Worm (Caenorhabditis elegans) whole organism, L4 larva: Measurements from ENCODE around the gene Y38C1BA.4.

Experiments used
- Y105C5A.15 ChIP-seq: fragments of 200-800 bp; sonication (Bioruptor generic); IDR thresholded peaks from 2 replicates; pipeline ENCODE4 v1.3.6; 2022; ENCODE audit warnings: missing genetic modification characterization, missing compliant biosample characterization
- mep-1 ChIP-seq: fragments of 150-350 bp; sonication (generic microtip); optimal IDR thresholded peaks from 3 replicates; lab custom pipeline; 2014; ENCODE audit warnings: missing biosample characterization, missing genetic modification characterization

DNA sequence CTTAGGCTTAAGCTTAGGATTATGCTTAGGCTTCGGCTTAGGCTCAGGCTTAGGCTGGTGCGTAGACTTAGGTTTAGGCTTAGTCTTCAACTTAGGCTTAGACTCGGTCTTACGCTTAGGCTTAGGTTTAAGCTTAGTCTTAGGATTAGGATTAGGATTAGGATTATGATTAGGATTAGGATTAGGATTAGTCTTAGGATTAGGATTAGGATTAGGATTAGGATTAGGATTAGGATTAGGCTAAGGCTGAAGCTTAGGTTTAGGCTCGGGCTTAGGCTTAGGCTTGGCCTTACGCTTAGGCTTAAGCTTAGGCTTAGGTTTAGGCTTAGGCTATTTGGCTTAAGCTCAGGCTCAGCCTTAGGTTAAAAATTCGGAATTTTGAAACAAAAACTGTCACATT, 36.5 kb upstream of the Y38C1BA.4 start:
- TF ChIP-seq mep-1 (tag; lab: Kevin White, UChicago) (no peak), Y105C5A.15 (GFP tag; lab: Robert Waterston, UW) (no peak)
